Worm (Caenorhabditis elegans) whole organism, L4 larva: ENCODE measurements around the gene ZK185.1.

Experiments used
- ceh-32 ChIP-seq: sonication (generic microtip); optimal IDR thresholded peaks from 2 replicates; lab custom pipeline; 2016; ENCODE audit warnings: mild to moderate bottlenecking, missing genetic modification characterization, missing compliant biosample characterization; ENCODE audit not compliant: poor library complexity
- ceh-62 ChIP-seq: sonication (generic microtip); optimal IDR thresholded peaks from 2 replicates; lab custom pipeline; 2017; ENCODE audit warnings: missing biosample characterization, missing genetic modification characterization
- ceh-82 ChIP-seq: sonication (generic microtip); optimal IDR thresholded peaks from 2 replicates; lab custom pipeline; 2017; ENCODE audit warnings: missing biosample characterization, missing genetic modification characterization
- ctbp-1 ChIP-seq: fragments of 200-800 bp; sonication (Bioruptor generic); IDR thresholded peaks from 2 replicates; pipeline ENCODE4 v1.3.6; 2022; ENCODE audit warnings: missing genetic modification reagents, missing genetic modification characterization, missing compliant biosample characterization
- daf-8 ChIP-seq: fragments of 200-800 bp; sonication (Bioruptor generic); IDR thresholded peaks from 2 replicates; pipeline ENCODE4 v1.3.6; 2022; ENCODE audit warnings: missing genetic modification characterization, missing compliant biosample characterization
- dmd-8 ChIP-seq: fragments of 200-800 bp; sonication (Bioruptor generic); IDR thresholded peaks from 2 replicates; pipeline ENCODE4 v1.3.6; 2022; ENCODE audit warnings: missing genetic modification characterization, missing compliant biosample characterization
- mep-1 ChIP-seq: fragments of 150-350 bp; sonication (generic microtip); optimal IDR thresholded peaks from 3 replicates; lab custom pipeline; 2014; ENCODE audit warnings: missing biosample characterization, missing genetic modification characterization
- nhr-11 ChIP-seq: fragments of 150-350 bp; optimal IDR thresholded peaks from 2 replicates; lab custom pipeline; 2014; ENCODE audit warnings: missing biosample characterization, missing genetic modification characterization
- unc-62 ChIP-seq, 3 experiments: fragments of 150-350 bp in 1 of 3; sonication (generic microtip); optimal IDR thresholded peaks in 2 of 3; peaks in 1 of 3; 1 replicate in 1 of 3; 2 replicates in 2 of 3; lab custom pipeline; 2014 to 2017; ENCODE audit warnings: missing biosample characterization in 3 of 3, missing genetic modification characterization in 3 of 3, missing genetic modification reagents in 3 of 3, missing genotype in 1 of 3

- TF ChIP-seq dmd-8 (GFP tag; lab: Robert Waterston, UW) (no peak), daf-8 (GFP tag; lab: Robert Waterston, UW) (no peak), mep-1 (tag; lab: Kevin White, UChicago) (no peak), nhr-11 (tag; lab: Kevin White, UChicago) (no peak), ctbp-1 (GFP tag; lab: Robert Waterston, UW) (no peak), unc-62 (GFP tag; optimal IDR thresholded peaks at IDR 0.05 in 1 of 2; lab: Kevin White, UChicago) (no peak), unc-62 (tag; optimal IDR thresholded peaks at IDR 0.05; lab: Kevin White, UChicago) (no peak), ceh-32 (tag; lab: Kevin White, UChicago) (no peak), ceh-82 (tag; lab: Kevin White, UChicago) (no peak), ceh-62 (tag; lab: Kevin White, UChicago) (no peak)
These were observed 12.1 kb upstream of the ZK185.1 start, which contains the start of gene ZK185.2 for ce11 chrIV:4536247-4536646.
